Fruit fly (Drosophila melanogaster): ENCODE results near the gene CG15404.
"Not testable (repeated sequence)": the region's sequence is repeated elsewhere in the genome, so short reads cannot be mapped to it uniquely, and the experiment has no call there.

Gene CG15404

DNA sequence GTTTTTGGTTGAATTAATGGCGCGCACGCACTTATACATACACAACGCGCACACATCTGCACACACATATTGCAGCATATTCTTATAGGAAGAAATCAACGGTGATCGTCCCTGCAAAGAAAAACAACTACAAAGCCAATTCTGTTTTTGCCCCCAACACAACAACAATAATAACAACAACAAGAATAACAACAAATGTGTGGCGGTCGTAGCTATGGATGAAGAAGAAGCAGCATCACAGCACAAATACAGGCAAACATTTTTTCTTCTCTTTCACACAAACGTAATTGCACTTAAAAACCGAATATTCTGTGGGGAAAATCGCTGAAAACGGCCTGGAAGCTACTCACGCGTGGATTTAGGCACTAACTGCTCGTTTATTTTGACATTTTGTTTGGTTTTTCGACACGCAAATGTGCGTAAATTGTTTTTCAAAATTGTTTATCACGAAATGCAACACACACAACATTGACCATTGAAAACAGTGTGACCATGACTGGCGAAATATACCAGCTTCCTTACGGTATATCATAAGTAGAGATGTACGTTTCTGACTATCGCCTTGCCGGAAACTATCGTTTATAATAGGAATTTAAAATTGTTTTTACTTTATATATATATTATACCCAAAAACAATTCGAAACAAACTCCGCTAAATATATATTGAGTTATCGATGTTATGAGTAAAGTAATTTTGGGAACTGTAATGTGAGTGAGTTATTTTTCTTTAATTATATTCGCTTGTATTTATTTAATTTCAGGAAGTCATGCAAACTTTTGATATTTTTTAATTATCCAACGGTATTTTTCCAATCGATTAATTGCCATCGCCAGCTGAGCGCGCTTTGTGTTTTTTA lies 14.4 kb upstream of the CG15404 start, which contains the start of the genes Mad and gkt:
Gene Mad, minus strand, starts transcription at position 500 of the 857 bp plus-strand sequence.
Gene gkt, plus strand, starts transcription at position 807 of the 857 bp plus-strand sequence.
- no peak for TF ChIP-seq noc (tag; optimal IDR thresholded peaks at IDR 0.05)

DNA sequence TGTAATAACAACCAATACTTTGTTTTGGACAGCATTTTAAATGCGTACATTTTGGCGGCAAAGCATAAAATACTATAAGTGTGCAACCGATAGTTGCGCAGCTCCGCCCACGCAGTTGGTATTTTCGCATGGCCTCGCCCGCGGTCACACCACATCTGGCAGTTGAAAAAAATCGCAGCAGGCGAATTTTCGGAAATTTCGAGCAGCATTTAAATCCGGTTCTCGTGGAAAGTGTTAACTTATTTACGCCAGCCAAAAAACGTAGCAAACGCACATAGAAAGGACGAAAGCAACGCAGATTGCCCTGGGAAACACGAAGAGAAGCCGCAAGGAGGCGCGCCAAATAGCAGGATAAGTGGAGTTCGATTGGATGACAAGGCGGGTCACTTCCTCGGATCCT lies 10.3 kb upstream of the CG15404 start, which contains the start of gene Hydr2:
Gene Hydr2, plus strand, starts transcription at position 156 of the 400 bp plus-strand sequence.
- not testable (repeated sequence) for TF ChIP-seq noc (tag; optimal IDR thresholded peaks at IDR 0.05)

DNA sequence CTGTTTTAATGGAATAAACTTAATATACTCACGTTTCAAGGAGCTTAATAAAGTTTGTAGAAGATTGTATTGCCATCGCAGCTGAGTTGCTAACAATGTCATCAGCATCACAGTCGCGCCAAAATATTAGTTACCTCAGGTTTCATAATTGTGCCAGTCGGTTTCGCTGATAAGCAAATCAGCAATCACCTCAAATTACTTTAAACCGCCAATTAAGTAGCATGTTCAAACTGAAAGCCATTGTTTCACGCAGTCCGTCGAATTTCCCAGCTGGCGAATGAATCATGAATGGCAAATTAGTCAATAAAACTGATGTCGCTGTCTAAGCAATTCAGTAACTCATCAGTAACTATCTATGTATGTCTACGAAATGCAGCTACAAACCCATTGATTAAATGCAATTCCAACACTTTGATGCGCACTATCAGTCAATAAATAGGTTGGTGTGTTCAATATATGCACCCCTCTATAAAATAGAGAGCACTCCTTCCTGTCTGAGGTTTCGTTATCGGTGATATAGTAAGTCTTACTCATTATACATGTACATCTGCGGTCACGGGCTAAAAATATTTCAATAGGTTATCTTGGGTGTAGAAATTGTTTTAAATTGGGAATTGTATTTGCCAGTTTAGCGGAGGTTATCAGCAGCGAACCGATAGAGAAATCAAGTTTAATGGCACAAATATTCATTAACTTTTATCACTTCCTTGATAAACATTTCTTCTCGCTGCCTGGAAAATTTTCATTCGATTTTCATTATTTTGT lies 9.3 kb upstream of the CG15404 start:
- no peak for TF ChIP-seq noc (tag; optimal IDR thresholded peaks at IDR 0.05)

DNA sequence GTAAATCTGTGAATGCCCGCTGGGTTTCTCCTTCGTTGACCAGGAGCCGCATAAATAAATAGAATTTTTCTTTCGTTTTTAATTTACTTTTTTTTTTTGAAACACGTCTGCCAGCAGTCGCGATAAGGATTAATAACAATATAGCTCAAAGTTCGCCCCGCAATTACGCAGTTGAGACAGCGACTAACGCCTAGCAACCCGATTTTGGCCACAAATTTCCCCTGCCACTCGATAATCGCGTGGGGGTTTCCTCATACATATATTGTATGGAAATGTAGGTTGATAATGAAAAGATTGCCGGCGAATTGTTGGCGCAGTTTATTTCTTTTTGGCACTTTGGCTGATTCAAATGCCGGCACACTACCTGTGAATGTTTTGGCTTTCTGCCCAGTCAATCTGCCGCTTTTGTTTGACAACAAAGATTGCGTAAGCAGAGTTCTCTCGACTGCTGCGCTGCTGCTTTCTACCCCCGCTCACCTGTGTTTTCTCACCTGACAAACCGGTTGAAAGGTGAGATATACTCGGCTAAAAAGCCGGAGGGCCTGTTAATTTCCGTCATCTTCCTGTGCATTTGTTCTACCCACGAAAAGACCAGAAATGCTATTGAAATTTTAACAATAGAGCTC lies 8.6 kb upstream of the CG15404 start:
- no peak for TF ChIP-seq noc (tag; optimal IDR thresholded peaks at IDR 0.05)

DNA sequence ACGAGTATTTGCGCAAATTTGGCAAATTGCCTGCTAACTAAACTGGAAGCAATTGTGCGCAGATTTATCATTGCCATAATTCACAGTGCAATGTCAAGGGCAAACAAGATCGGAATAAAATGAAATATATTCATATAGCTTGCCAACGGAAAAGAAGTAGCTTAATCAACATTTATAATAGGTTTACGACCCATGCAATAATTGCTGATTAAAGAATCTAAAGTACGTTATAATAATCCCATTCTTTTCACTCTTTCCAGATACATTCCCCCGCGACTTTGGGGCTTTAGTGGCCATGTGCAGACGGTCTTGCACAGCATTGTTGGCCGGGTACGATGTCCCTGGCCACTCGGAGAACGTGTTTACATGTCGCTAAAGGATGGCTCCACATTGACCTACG lies 7.1 kb upstream of the CG15404 start:
- TF ChIP-seq noc (tag; optimal IDR thresholded peaks at IDR 0.05), result no peak

DNA sequence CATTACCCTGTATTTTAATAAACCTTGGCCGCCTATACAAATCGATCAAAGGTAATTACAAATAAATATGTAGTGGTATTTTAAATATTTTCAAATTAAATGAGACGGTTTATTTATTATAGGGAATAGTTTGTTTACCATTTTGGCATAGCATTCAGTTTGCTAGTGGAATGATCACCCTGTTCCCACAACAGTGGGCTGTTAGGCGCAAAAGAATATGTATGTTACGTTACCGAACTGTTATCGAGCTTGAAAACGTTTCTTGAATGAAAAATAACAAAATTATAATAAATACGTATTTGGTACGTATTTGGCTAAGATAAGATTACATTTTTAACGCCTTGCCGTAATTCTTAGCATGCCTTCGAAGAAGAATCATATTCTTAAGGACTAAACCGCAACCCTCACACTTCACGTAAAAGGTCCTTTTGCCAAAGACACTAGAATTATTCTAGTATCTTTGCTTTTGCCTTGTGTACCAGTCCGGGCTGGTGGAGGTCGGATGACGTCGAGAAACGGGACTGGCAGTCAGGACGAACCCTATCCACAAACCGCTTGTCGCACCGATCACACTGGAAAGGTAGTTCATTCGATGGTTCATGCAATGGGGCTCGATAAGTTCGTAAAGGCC lies 2.7 kb upstream of the CG15404 start, which contains the start of gene CG44002:
Gene CG44002, minus strand, starts transcription at position 144 of the 631 bp plus-strand sequence.
- no peak for TF ChIP-seq noc (tag; optimal IDR thresholded peaks at IDR 0.05)

dm6 chr2L:3172745-3173271 lies 964 bp upstream of the CG15404 start:
- no peak for TF ChIP-seq noc (tag; optimal IDR thresholded peaks at IDR 0.05)

dm6 chr2L:3179654-3180053 lies 5.9 kb downstream of the CG15404 start:
- TF ChIP-seq noc (tag; optimal IDR thresholded peaks at IDR 0.05), result no peak

dm6 chr2L:3183205-3183604 lies 9.4 kb downstream of the CG15404 start:
- no peak for TF ChIP-seq noc (tag; optimal IDR thresholded peaks at IDR 0.05)

DNA sequence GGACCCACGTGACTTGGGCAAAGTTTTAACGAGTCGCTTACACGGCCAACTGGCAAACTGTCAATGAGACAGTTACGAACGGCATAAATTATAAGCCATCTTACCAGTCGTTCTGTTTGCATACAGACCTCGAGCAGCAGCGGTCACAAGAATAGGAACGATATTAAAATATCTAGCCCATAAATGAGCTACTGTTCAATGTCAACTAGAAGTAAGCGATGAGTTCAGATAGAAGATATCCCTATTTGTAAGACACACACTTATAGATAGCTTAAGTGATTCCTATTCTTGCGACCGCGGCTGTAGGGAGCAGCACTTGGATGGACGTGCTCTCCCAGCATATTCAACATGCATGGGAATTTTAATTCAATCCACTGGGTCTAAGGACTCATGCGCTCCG lies 15.1 kb downstream of the CG15404 start:
- no peak for TF ChIP-seq noc (tag; optimal IDR thresholded peaks at IDR 0.05)

DNA sequence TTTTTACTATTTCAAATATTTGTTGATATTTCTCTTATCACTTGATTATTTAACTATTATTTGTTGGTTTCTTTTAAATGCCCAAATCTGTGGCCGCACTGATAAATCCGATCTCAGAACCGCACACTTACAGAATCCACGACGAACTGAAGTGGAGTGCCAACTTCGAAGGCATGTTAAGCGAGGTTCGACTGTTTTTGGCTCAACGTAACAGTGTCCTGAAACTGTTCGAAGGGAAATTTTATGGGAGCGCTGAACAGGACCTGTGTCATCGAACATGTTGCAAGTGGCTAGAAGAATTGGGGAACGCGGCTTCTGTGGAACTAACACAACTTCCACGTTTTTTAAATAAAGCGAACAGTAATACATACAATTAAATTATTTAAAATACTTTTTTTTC lies 25.8 kb downstream of the CG15404 start:
- no peak for TF ChIP-seq noc (tag; optimal IDR thresholded peaks at IDR 0.05)

dm6 chr2L:3200396-3200795 lies 26.6 kb downstream of the CG15404 start, which contains the start of gene CG34393:
Gene CG34393, minus strand, starts transcription at chr2L:3200496.
- TF ChIP-seq noc (tag; optimal IDR thresholded peaks at IDR 0.05), result no peak
